Worm (Caenorhabditis elegans): ENCODE data around the gene phf-31.

The phf-31 gene

DNA sequence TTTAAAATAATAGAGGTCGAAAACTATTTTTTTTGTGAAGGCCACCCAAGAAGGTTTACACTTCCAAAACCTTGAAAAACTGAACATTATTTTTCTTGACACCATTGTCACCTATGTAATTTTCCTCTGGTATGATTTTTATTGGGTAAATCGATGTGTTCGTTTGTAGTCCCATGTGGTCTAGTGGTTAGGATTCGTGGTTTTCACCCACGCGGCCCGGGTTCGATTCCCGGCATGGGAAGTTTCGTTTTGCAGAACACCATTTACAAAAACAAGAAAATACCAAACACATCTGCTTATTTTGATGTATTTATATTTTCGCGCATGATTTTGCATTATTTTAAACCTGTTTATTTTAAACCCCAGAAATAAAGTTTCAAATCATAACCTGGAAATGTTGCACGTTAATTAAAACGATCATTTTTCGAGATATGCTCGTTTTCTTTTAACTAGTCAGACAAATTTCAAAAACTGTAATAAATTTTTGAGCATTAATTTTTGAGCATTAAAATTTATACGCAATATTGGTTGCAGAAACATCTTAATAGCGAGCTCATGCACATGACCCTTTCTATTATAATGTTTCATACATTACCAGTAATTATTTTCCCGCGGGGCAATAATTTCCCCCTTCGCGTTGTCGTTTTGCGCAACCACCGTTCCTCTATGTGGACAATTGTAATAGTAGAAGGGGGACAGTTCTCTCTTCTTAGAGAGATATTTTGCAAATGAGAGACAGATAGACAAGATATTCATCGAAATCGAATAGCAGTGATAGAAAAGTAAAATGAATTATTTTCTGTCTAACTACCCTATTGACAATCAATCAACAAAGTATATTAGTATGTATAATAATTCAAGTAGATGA, 14.1 kb upstream of the phf-31 start (continued):
- TF ChIP-seq repo-1 (tag; optimal IDR thresholded peaks at IDR 0.05), result no peak
- no peak for TF ChIP-seq nfya-2 (GFP tag; IDR thresholded peaks at IDR 0.05)
- TF ChIP-seq tbx-9 (tag; optimal IDR thresholded peaks at IDR 0.05; ENCODE audit: borderline replicate concordance), result no peak
- peak; percentile 93 for TF ChIP-seq lin-26 (GFP tag; IDR thresholded peaks at IDR 0.05)

- no peak for TF ChIP-seq hlh-26 (GFP tag; conservative IDR thresholded peaks at IDR 0.05)
- no peak for TF ChIP-seq aptf-3 (GFP tag; IDR thresholded peaks at IDR 0.05)
- TF ChIP-seq madf-8 (GFP tag; conservative IDR thresholded peaks at IDR 0.05), result no peak
- no peak for TF ChIP-seq B0261.1 (tag; optimal IDR thresholded peaks at IDR 0.05)
- TF ChIP-seq lin-26 (GFP tag; IDR thresholded peaks at IDR 0.05), result no peak
- no peak for TF ChIP-seq lir-1 (GFP tag; conservative IDR thresholded peaks at IDR 0.05)
- no peak for TF ChIP-seq madf-10 (tag; optimal IDR thresholded peaks at IDR 0.05)
- no peak for TF ChIP-seq hmg-20 (GFP tag; IDR thresholded peaks at IDR 0.05)
- TF ChIP-seq F39B2.1 (GFP tag; IDR thresholded peaks at IDR 0.05), result no peak
- no peak for TF ChIP-seq F55B11.4 (tag; optimal IDR thresholded peaks at IDR 0.05; ENCODE audit: borderline replicate concordance, insufficient read depth)
- no peak for TF ChIP-seq ztf-18 (tag; optimal IDR thresholded peaks at IDR 0.05)
- TF ChIP-seq ama-1 (optimal IDR thresholded peaks at IDR 0.05), result no peak
- no peak for TF ChIP-seq ama-1 (GFP tag; optimal IDR thresholded peaks at IDR 0.05)
- TF ChIP-seq ceh-27 (GFP tag; optimal IDR thresholded peaks at IDR 0.05), result no peak
- no peak for TF ChIP-seq pha-4 (tag; optimal IDR thresholded peaks at IDR 0.05)
- no peak for TF ChIP-seq repo-1 (tag; optimal IDR thresholded peaks at IDR 0.05)
- no peak for TF ChIP-seq Y95B8A.8 (GFP tag; IDR thresholded peaks at IDR 0.05)
- no peak for TF ChIP-seq xnd-1 (tag; optimal IDR thresholded peaks at IDR 0.05)
- TF ChIP-seq B0019.2 (GFP tag; conservative IDR thresholded peaks at IDR 0.05), result no peak
Measured at ce11 chrX:10670198-10670597, 11.6 kb upstream of the phf-31 start.

DNA sequence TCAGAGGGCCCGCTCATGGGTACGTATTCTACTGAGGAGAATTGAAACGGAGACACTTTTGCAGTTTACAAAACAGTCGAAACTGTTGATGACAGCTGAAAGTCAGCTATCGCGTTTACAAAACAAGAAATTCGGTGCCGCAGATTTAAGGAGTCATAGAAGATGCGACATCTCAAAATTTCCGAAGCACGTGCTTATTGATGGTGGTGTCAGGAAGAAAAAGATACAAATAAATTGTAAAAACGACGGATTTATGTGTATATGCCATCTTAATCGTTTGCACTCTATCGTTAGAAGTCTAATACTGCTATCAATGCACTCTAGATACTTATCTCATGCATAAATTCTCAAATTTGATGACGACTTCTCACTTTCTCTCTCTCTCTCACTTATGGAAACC, 7.6 kb upstream of the phf-31 start, which contains the start of gene F13E6.2:
TSS of gene F13E6.2 (minus strand) at position 101 of the 400 bp plus-strand sequence.
- TF ChIP-seq akir-1 (GFP tag; optimal IDR thresholded peaks at IDR 0.05) (no peak), lir-1 (GFP tag; conservative IDR thresholded peaks at IDR 0.05) (no peak), hmg-20 (GFP tag; IDR thresholded peaks at IDR 0.05) (no peak)

- no peak for TF ChIP-seq ztf-26 (tag; optimal IDR thresholded peaks at IDR 0.05)
- TF ChIP-seq nfyb-1 (GFP tag; IDR thresholded peaks at IDR 0.05), result 0 out of 2 replicates have a peak, but pooled peaks have one; percentile 35
Measured at ce11 chrX:10675376-10675775, 6.4 kb upstream of the phf-31 start.

DNA sequence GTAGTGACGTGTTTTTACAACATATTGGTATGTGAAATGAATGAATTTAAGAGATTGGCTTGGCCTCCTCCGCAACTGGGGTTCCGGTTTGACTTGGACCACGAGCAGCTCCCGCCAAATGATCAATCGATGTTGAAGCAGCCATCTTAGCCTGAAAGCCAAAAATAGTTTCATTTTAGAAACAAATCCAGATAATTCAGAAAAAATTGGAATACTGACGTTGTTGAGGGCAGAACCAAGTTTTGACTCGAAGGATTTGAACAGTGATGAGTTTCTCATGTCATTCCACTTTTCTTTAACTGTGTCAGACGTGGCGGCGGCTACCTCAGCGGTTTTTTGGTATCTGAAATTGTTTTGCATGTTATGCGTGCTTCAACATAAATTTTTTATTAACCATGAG, 5.8 kb upstream of the phf-31 start:
- TF ChIP-seq K12H6.12 (tag; optimal IDR thresholded peaks at IDR 0.05), result no peak
- 0 out of 2 replicates have a peak, but pooled peaks have one; percentile 15 for TF ChIP-seq nfyb-1 (GFP tag; IDR thresholded peaks at IDR 0.05)

DNA sequence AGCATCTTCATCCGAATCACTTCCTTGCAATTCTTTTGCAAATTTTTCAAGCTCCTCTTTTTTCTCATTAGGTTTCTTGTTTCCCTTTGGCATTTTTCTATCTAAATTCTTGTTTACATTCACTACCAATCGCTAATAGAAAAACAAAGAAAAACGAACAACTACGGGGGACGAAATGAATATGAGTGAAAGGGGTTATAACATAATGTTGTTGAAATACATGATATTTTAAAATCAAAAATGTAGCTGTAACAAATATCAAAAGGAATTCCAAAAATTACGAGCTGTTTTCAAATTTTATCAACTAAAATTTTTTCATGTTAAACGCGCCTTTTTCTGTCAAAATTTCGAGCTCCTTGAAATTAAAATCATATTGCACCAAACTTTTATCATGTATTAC, 4.8 kb upstream of the phf-31 start, which contains the start of gene F13E6.1:
TSS of gene F13E6.1 (minus strand) at position 101 of the 400 bp plus-strand sequence.
- TF ChIP-seq rpc-1 (optimal IDR thresholded peaks at IDR 0.05) (no peak), rpc-1 (tag; optimal IDR thresholded peaks at IDR 0.05) (no peak), nhr-120 (GFP tag; IDR thresholded peaks at IDR 0.05) (no peak), lin-54 (GFP tag; optimal IDR thresholded peaks at IDR 0.05) (no peak), pbrm-1 (GFP tag; IDR thresholded peaks at IDR 0.05) (no peak), egl-44 (GFP tag; IDR thresholded peaks at IDR 0.05) (no peak), mel-28 (tag; optimal IDR thresholded peaks at IDR 0.05; ENCODE audit: borderline replicate concordance) (no peak), Y56A3A.18 (GFP tag; IDR thresholded peaks at IDR 0.05) (no peak), gei-17 (GFP tag; optimal IDR thresholded peaks at IDR 0.05) (no peak), F55B11.4 (tag; optimal IDR thresholded peaks at IDR 0.05; ENCODE audit: borderline replicate concordance, insufficient read depth) (no peak), chd-7 (tag; optimal IDR thresholded peaks at IDR 0.05) (no peak), D2030.7 (GFP tag; IDR thresholded peaks at IDR 0.05) (no peak)

Data from whole organism, young adult.